Worm (Caenorhabditis elegans): ENCODE measurements around the gene acs-17.
A peak's percentile ranks its signal among the peaks of the same experiment; 100 is the strongest.

Gene acs-17

DNA sequence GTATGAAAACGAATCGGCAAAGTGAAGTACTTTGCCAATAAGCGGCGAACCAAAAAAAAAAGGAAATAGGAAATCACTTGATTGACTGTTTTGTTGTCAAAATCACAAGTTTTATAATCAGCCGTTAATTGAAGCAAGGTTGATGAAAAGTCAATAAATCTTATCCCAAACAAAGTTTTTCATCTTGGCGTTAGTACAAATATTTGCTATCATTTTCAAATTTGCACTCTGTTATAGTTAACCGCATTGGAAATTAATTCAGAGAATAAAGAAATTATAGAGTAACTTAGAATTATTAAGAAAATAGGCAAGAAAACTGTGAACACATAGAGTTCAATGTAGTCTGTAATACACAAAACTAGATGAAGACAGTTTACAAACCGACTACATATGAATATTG is at the start of gene acs-17:
acs-17 (minus strand) TSS at position 23 of the 400 bp plus-strand sequence.
- TF ChIP-seq flt-1 (GFP tag; IDR thresholded peaks at IDR 0.05) (no peak), cog-1 (tag; optimal IDR thresholded peaks at IDR 0.05) (no peak), ref-1 (GFP tag; conservative IDR thresholded peaks at IDR 0.05) (no peak), med-1 (GFP tag; optimal IDR thresholded peaks at IDR 0.05; ENCODE audit: insufficient read depth) (no peak), klf-2 (GFP tag; conservative IDR thresholded peaks at IDR 0.05) (no peak), tab-1 (GFP tag; IDR thresholded peaks at IDR 0.05) (no peak), T22C8.4 (GFP tag; IDR thresholded peaks at IDR 0.05) (no peak), ztf-23 (GFP tag; IDR thresholded peaks at IDR 0.05) (no peak), ztf-29 (GFP tag; IDR thresholded peaks at IDR 0.05) (no peak)

DNA sequence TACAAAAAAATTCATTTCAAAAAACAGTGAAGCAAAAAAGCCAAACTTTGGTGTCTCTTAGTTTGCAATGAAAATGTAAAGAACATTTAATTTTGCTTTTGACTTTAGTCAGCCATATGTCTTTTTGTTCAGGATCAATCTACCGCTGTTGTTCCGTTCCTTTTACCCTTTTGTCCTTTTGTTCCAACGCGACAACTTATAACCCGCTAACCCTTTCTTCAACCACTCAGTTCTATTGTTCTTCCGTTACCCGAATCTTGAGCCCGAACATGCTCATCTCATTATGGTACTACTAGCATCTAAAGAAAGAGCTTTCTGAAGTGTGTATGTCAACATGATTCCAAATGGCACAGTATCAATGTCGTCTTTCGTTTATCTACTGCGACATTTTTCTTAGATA is 49.7 kb upstream of the acs-17 start:
- TF ChIP-seq flt-1 (GFP tag; IDR thresholded peaks at IDR 0.05) (no peak), ztf-29 (GFP tag; IDR thresholded peaks at IDR 0.05) (no peak), klf-2 (GFP tag; conservative IDR thresholded peaks at IDR 0.05) (no peak), ztf-23 (GFP tag; IDR thresholded peaks at IDR 0.05) (no peak)

DNA sequence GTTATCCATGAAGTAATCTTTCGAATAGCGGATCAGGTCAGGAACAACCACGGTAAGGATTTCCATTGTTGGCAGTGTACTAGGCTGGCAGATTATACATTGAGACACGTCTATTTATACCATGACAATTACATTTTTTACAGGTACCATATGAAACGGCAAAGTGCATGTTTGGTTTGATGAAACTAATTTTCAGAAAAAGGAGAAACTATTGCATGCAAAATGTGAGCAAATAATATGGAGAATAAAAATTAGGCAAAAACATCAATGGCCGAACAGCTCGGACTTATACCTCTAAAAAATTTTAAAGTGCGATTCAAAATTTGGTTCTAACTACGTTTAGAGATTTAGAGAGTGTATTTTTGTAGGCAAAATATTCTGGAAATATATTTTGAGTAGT is 48.5 kb upstream of the acs-17 start, which contains the start of gene F22F4.5:
F22F4.5 (minus strand) TSS at position 101 of the 400 bp plus-strand sequence.
- TF ChIP-seq ztf-29 (GFP tag; IDR thresholded peaks at IDR 0.05): no peak
- no peak for TF ChIP-seq klf-2 (GFP tag; conservative IDR thresholded peaks at IDR 0.05)
- no peak for TF ChIP-seq tab-1 (GFP tag; IDR thresholded peaks at IDR 0.05)
- no peak for TF ChIP-seq med-1 (GFP tag; optimal IDR thresholded peaks at IDR 0.05; ENCODE audit: insufficient read depth)
- TF ChIP-seq T22C8.4 (GFP tag; IDR thresholded peaks at IDR 0.05): no peak
- no peak for TF ChIP-seq ztf-23 (GFP tag; IDR thresholded peaks at IDR 0.05)
- TF ChIP-seq flt-1 (GFP tag; IDR thresholded peaks at IDR 0.05): no peak
- TF ChIP-seq cog-1 (tag; optimal IDR thresholded peaks at IDR 0.05): no peak
- TF ChIP-seq ref-1 (GFP tag; conservative IDR thresholded peaks at IDR 0.05): no peak

DNA sequence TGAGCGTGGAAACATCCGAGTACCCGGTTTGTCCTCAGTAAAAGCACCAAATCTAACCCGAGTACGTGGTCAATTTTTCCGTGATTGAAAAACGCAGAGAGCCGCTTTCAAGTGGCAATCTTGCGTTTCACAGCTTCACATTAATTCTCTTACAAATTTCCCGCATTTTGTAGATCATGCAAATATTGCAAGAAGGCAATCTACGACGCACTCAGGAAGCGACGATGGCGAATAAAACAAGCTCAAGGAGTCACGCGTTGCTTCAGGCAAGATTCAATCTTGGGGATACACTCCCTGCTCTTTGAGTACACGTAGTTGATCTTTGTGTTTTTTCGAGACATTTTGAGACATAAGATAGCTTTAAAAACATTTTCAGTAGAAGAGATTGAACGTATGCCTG is 43.6 kb upstream of the acs-17 start:
- no peak for TF ChIP-seq med-1 (GFP tag; optimal IDR thresholded peaks at IDR 0.05; ENCODE audit: insufficient read depth)
- no peak for TF ChIP-seq flt-1 (GFP tag; IDR thresholded peaks at IDR 0.05)
- TF ChIP-seq ztf-29 (GFP tag; IDR thresholded peaks at IDR 0.05): no peak
- no peak for TF ChIP-seq ztf-23 (GFP tag; IDR thresholded peaks at IDR 0.05)
- no peak for TF ChIP-seq ref-1 (GFP tag; conservative IDR thresholded peaks at IDR 0.05)

DNA sequence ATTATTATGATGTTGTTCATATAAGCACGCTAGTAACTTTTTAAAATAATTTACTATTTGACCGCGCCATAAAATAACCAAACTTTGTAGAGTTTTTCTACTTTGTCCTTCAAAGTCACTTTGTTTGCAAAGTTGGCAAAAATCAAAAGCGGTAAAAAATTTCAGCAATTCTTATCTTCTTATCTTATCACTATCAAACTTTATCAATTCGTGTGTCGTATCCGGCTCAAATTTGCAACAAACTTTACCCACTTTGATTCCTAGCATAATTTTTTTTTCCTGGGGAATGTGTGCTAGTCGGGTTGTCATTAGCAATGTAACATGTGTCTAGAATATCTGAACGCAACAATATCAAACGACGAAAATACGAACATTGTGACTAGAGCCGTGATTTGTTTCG is 41.4 kb upstream of the acs-17 start:
- TF ChIP-seq ztf-23 (GFP tag; IDR thresholded peaks at IDR 0.05): no peak
- no peak for TF ChIP-seq T22C8.4 (GFP tag; IDR thresholded peaks at IDR 0.05)
- no peak for TF ChIP-seq klf-2 (GFP tag; conservative IDR thresholded peaks at IDR 0.05)
- no peak for TF ChIP-seq ref-1 (GFP tag; conservative IDR thresholded peaks at IDR 0.05)
- TF ChIP-seq ztf-29 (GFP tag; IDR thresholded peaks at IDR 0.05): no peak
- TF ChIP-seq med-1 (GFP tag; optimal IDR thresholded peaks at IDR 0.05; ENCODE audit: insufficient read depth): no peak
- TF ChIP-seq cog-1 (tag; optimal IDR thresholded peaks at IDR 0.05): no peak
- no peak for TF ChIP-seq tab-1 (GFP tag; IDR thresholded peaks at IDR 0.05)
- no peak for TF ChIP-seq flt-1 (GFP tag; IDR thresholded peaks at IDR 0.05)

DNA sequence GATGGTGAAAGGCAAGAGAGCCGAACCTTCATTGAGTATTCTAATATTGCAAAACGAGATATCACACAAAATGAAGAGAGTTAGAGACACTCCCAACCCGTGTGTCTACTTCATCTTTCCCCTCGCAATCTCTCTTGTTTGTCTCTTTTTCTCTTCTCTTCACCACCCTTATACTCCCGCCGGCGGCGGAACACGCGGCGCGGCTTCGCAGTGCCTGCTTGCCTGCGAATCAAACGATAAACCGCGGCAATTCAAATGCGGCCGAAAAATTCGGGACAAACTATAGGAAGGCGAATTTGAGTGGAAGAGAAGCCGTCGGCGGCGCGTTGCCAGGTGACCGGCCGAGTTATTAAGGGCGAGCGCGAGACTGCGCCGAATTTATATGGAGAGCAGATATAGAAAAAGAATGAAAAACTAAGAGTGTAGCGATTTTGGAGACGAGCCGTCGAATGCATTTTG is 40.3 kb upstream of the acs-17 start, which contains the start of gene klp-13:
klp-13 (plus strand) TSS at position 409 of the 459 bp plus-strand sequence.
- TF ChIP-seq tab-1 (GFP tag; IDR thresholded peaks at IDR 0.05) (no peak), ztf-29 (GFP tag; IDR thresholded peaks at IDR 0.05) (peak; percentile 62; the same call in 1 of the 2 replicates), ztf-23 (GFP tag; IDR thresholded peaks at IDR 0.05) (peak; percentile 54; the same call in 1 of the 2 replicates), med-1 (GFP tag; optimal IDR thresholded peaks at IDR 0.05; ENCODE audit: insufficient read depth) (no peak), flt-1 (GFP tag; IDR thresholded peaks at IDR 0.05) (peak; percentile 41; the same call in 1 of the 2 replicates), ref-1 (GFP tag; conservative IDR thresholded peaks at IDR 0.05) (0 out of 2 replicates have a peak, but pooled peaks have one; percentile 9), T22C8.4 (GFP tag; IDR thresholded peaks at IDR 0.05) (no peak), cog-1 (tag; optimal IDR thresholded peaks at IDR 0.05) (peak; percentile 91)

DNA sequence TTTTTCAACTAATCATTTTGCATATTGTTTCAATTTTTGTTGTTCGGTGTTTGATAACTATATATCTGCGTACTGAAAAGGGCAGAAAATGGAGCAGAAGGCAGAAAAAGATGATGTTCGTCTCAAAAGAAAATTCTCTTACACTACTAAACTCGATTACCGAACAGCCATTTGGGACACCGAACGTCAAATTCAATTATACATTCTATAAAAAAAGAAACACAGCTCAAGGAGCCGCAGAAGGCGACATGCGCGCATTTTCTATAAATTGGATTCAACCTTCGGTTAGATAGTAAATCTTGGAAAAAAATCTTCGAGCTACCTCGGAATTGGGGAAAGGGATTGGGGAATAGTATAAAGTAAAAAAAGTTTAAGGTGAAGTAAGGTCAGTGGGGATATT is 39.0 kb upstream of the acs-17 start:
- TF ChIP-seq klf-2 (GFP tag; conservative IDR thresholded peaks at IDR 0.05) (no peak), flt-1 (GFP tag; IDR thresholded peaks at IDR 0.05) (no peak), cog-1 (tag; optimal IDR thresholded peaks at IDR 0.05) (no peak), ref-1 (GFP tag; conservative IDR thresholded peaks at IDR 0.05) (no peak), T22C8.4 (GFP tag; IDR thresholded peaks at IDR 0.05) (no peak), tab-1 (GFP tag; IDR thresholded peaks at IDR 0.05) (no peak), ztf-23 (GFP tag; IDR thresholded peaks at IDR 0.05) (no peak), med-1 (GFP tag; optimal IDR thresholded peaks at IDR 0.05; ENCODE audit: insufficient read depth) (no peak), ztf-29 (GFP tag; IDR thresholded peaks at IDR 0.05) (no peak)

DNA sequence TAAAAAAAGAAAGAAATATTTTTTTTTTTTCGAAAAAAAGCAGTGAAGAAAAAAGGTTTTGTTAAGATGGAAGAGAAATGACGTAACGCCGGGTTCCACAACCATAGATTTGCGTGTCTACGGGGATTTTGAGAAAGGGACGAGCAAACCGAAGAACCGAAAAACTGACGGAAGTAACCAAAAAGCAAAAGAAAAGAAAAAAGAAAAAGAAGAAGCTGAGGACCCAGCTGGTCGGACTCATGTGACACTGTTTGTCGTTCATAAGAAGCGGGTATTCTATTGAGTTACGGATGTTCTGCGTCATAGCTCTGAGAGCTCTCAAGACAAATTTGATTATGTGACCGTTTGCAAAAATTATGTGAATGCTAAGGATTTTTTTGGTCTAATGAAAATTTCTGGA is 38.5 kb upstream of the acs-17 start:
- TF ChIP-seq ztf-23 (GFP tag; IDR thresholded peaks at IDR 0.05) (no peak), cog-1 (tag; optimal IDR thresholded peaks at IDR 0.05) (no peak), T22C8.4 (GFP tag; IDR thresholded peaks at IDR 0.05) (no peak), tab-1 (GFP tag; IDR thresholded peaks at IDR 0.05) (no peak), ztf-29 (GFP tag; IDR thresholded peaks at IDR 0.05) (no peak), klf-2 (GFP tag; conservative IDR thresholded peaks at IDR 0.05) (no peak)

DNA sequence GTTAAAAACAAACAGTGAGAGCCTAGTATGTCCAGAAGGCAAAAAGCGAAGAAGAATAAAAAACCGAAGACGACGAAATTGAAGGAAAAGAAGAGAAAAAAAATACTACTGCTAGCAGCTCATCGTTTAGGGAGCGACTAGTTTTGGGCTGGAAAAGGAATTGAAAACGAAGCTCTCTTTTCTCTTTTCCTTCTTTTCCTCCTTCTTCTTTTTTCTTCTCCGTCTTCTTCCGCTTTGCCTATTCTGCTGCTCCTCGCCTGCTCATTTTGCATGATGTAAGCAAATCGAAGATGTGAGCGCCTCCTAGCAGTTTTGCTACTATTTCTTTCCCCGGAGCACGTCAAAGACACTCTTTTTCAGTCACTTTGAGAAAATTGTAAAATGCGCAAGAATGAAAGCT is 37.4 kb upstream of the acs-17 start:
- TF ChIP-seq T22C8.4 (GFP tag; IDR thresholded peaks at IDR 0.05): no peak
- TF ChIP-seq flt-1 (GFP tag; IDR thresholded peaks at IDR 0.05): no peak
- no peak for TF ChIP-seq med-1 (GFP tag; optimal IDR thresholded peaks at IDR 0.05; ENCODE audit: insufficient read depth)
- TF ChIP-seq tab-1 (GFP tag; IDR thresholded peaks at IDR 0.05): no peak
- no peak for TF ChIP-seq ztf-29 (GFP tag; IDR thresholded peaks at IDR 0.05)

DNA sequence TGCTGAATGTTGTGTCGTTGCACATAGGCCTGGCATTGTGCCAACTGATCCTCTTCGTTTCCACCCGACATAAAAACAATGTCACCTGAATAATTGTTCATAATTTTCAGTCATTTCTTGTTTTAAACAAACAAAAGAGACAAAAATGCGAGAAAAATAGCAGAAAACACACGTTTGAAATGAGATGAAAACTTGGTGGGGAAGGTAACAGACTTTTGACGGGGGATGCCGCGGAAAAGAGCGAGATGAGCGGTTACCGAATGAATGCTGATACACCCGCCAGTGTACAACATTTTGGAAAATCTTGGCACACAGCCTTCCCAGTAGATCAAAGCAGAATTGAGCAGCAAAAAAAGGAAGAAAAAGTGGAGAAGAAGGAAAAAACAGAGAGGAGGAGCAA is 33.4 kb upstream of the acs-17 start, which contains the start of gene kin-2:
kin-2 (minus strand) TSS at position 101 of the 400 bp plus-strand sequence.
- TF ChIP-seq klf-2 (GFP tag; conservative IDR thresholded peaks at IDR 0.05): no peak
- TF ChIP-seq ztf-23 (GFP tag; IDR thresholded peaks at IDR 0.05): no peak
- no peak for TF ChIP-seq ztf-29 (GFP tag; IDR thresholded peaks at IDR 0.05)
- no peak for TF ChIP-seq cog-1 (tag; optimal IDR thresholded peaks at IDR 0.05)
- no peak for TF ChIP-seq T22C8.4 (GFP tag; IDR thresholded peaks at IDR 0.05)
- TF ChIP-seq tab-1 (GFP tag; IDR thresholded peaks at IDR 0.05): no peak
- no peak for TF ChIP-seq ref-1 (GFP tag; conservative IDR thresholded peaks at IDR 0.05)
- no peak for TF ChIP-seq flt-1 (GFP tag; IDR thresholded peaks at IDR 0.05)
- TF ChIP-seq med-1 (GFP tag; optimal IDR thresholded peaks at IDR 0.05; ENCODE audit: insufficient read depth): no peak

All from whole organism, midembryonic.